Worm (Caenorhabditis elegans) whole organism, L2 larva: Measurements from ENCODE around the gene C50F4.8.

Experiments used
- F13H6.1 ChIP-seq: sonication (generic microtip); optimal IDR thresholded peaks from 2 replicates; lab custom pipeline; 2016; ENCODE audit warnings: missing genetic modification characterization, missing compliant biosample characterization
- fos-1 ChIP-seq: fragments of 150-350 bp; optimal IDR thresholded peaks from 2 replicates; lab custom pipeline; 2014; ENCODE audit warnings: missing biosample characterization, missing genetic modification characterization
- lin-11 ChIP-seq: fragments of 150-350 bp; sonication (generic microtip); optimal IDR thresholded peaks from 2 replicates; lab custom pipeline; 2014; ENCODE audit warnings: missing biosample characterization, missing genetic modification characterization, inconsistent platforms, mixed read lengths
- lin-39 ChIP-seq: fragments of 150-350 bp; optimal IDR thresholded peaks from 2 replicates; lab custom pipeline; 2014; ENCODE audit warnings: missing biosample characterization, missing genetic modification reagents, missing genetic modification characterization
- nhr-237 ChIP-seq: fragments of 150-350 bp; optimal IDR thresholded peaks from 2 replicates; lab custom pipeline; 2014; ENCODE audit warnings: missing biosample characterization, missing genetic modification characterization
- unc-39 ChIP-seq: fragments of 150-350 bp; optimal IDR thresholded peaks from 2 replicates; lab custom pipeline; 2014; ENCODE audit warnings: missing biosample characterization, missing genetic modification characterization
- unc-62 ChIP-seq: fragments of 150-350 bp; optimal IDR thresholded peaks from 2 replicates; lab custom pipeline; 2014; ENCODE audit warnings: missing biosample characterization, missing genetic modification reagents, missing genetic modification characterization
- ztf-4 ChIP-seq: fragments of 150-350 bp; optimal IDR thresholded peaks from 2 replicates; lab custom pipeline; 2014; ENCODE audit warnings: missing biosample characterization, missing genetic modification characterization

DNA sequence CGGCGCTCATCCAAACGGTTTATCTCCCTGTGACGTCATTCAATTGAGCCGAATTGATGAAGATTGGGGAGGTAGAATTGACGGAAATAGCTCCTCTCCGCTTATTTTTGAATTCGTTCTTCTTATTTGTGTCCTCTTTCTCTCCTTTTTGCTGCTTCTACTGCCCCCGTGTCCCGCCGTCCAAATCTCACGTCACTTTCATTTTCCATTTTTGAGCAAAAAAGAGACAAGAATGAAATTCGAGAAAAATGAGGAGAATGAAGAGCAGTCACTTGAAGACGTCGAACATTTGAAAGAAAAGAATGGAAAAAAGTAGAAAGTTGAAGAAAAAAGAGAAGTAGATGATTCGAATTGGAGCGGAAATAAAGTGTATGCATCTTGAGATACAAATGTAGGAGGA, 44.9 kb upstream of the C50F4.8 start:
- TF ChIP-seq fos-1 (tag; lab: Kevin White, UChicago) (no peak), unc-62 (no peak), F13H6.1 (tag; lab: Kevin White, UChicago) (no peak), unc-39 (tag; lab: Kevin White, UChicago) (no peak), lin-39 (tag; lab: Kevin White, UChicago) (no peak), nhr-237 (tag; lab: Kevin White, UChicago) (no peak), lin-11 (tag; lab: Kevin White, UChicago) (no peak), ztf-4 (no peak)
